Worm (Caenorhabditis elegans) whole organism, L2 larva: ENCODE data around the gene twk-4.

Source experiments
- ZK546.5 ChIP-seq: sonication (generic microtip); optimal IDR thresholded peaks from 2 replicates; lab custom pipeline; 2017; ENCODE audit warnings: missing biosample characterization, missing genetic modification characterization
- ceh-82 ChIP-seq: fragments of 150-350 bp; optimal IDR thresholded peaks from 2 replicates; lab custom pipeline; 2014; ENCODE audit warnings: missing biosample characterization, missing genetic modification characterization
- nhr-11 ChIP-seq: fragments of 150-350 bp; optimal IDR thresholded peaks from 2 replicates; lab custom pipeline; 2014; ENCODE audit warnings: missing biosample characterization, missing genetic modification characterization
- nhr-12 ChIP-seq: fragments of 150-350 bp; optimal IDR thresholded peaks from 2 replicates; lab custom pipeline; 2014; ENCODE audit warnings: missing biosample characterization, missing genetic modification characterization
- nhr-237 ChIP-seq: fragments of 150-350 bp; optimal IDR thresholded peaks from 2 replicates; lab custom pipeline; 2014; ENCODE audit warnings: missing biosample characterization, missing genetic modification characterization
- nhr-25 ChIP-seq: fragments of 150-350 bp; sonication (generic microtip); optimal IDR thresholded peaks from 3 replicates; lab custom pipeline; 2014; ENCODE audit warnings: missing biosample characterization, missing genetic modification characterization
- snpc-4 ChIP-seq: fragments of 150-350 bp; optimal IDR thresholded peaks from 2 replicates; lab custom pipeline; 2014; ENCODE audit warnings: missing biosample characterization, missing genetic modification characterization
- unc-62 ChIP-seq: fragments of 150-350 bp; optimal IDR thresholded peaks from 2 replicates; lab custom pipeline; 2014; ENCODE audit warnings: missing biosample characterization, missing genetic modification reagents, missing genetic modification characterization
- ztf-11 ChIP-seq: sonication (generic microtip); optimal IDR thresholded peaks from 2 replicates; lab custom pipeline; 2017; ENCODE audit warnings: missing biosample characterization, missing genetic modification characterization

- TF ChIP-seq unc-62 (no peak), nhr-12 (no peak), ZK546.5 (no peak), snpc-4 (tag; lab: Kevin White, UChicago) (no peak), nhr-11 (tag; lab: Kevin White, UChicago) (no peak), ztf-11 (tag; lab: Kevin White, UChicago) (no peak), nhr-25 (no peak), nhr-237 (tag; lab: Kevin White, UChicago) (no peak), ceh-82 (tag; lab: Kevin White, UChicago) (no peak)
These were observed 38.8 kb upstream of the twk-4 start, which contains the start of gene T26C5.2 for ce11 chrII:9232923-9233322.
